Fruit fly (Drosophila melanogaster) whole organism, pupa: ENCODE results near the gene CCAP-R.

Source experiments
- CG10348 ChIP-seq: fragments of 200-800 bp; sonication (Bioruptor generic); IDR thresholded peaks from 2 replicates; pipeline ENCODE4 v1.3.6; 2022; ENCODE audit warnings: missing biosample characterization, missing genetic modification characterization
- CG12605 ChIP-seq: fragments of 200-800 bp; sonication (Bioruptor generic); IDR thresholded peaks from 2 replicates; pipeline ENCODE4 v1.3.6; 2022; ENCODE audit warnings: missing biosample characterization, missing genetic modification characterization
- CG13204 ChIP-seq: fragments of 200-800 bp; sonication (Bioruptor generic); optimal IDR thresholded peaks from 2 replicates; lab custom pipeline; 2018; ENCODE audit warnings: missing biosample characterization, mild to moderate bottlenecking, missing genetic modification characterization, moderate library complexity
- CG14655 ChIP-seq: fragments of 200-800 bp; sonication (Bioruptor generic); optimal IDR thresholded peaks from 3 replicates; lab custom pipeline; 2017; ENCODE audit warnings: mild to moderate bottlenecking, missing biosample characterization, missing genetic modification reagents, missing genetic modification characterization
- CG15710 ChIP-seq: fragments of 200-800 bp; sonication (Bioruptor generic); optimal IDR thresholded peaks from 2 replicates; lab custom pipeline; 2018; ENCODE audit warnings: missing biosample characterization, mild to moderate bottlenecking, missing genetic modification characterization, moderate library complexity
- CG17806 ChIP-seq: fragments of 200-800 bp; sonication (Bioruptor generic); optimal IDR thresholded peaks from 2 replicates; lab custom pipeline; 2018; ENCODE audit warnings: missing biosample characterization, mild to moderate bottlenecking, missing genetic modification characterization, moderate library complexity
- CG32121 ChIP-seq: fragments of 200-800 bp; sonication (Bioruptor generic); IDR thresholded peaks from 2 replicates; pipeline ENCODE4 v1.3.6; 2022; ENCODE audit warnings: missing biosample characterization, missing genetic modification characterization
- CG34367 ChIP-seq: fragments of 200-800 bp; sonication (Bioruptor generic); optimal IDR thresholded peaks from 2 replicates; lab custom pipeline; 2018; ENCODE audit warnings: missing biosample characterization, mild to moderate bottlenecking, missing genetic modification characterization
- CG4496 ChIP-seq: fragments of 200-800 bp; sonication (Bioruptor generic); IDR thresholded peaks from 3 replicates; pipeline ENCODE4 v1.3.6; 2022; ENCODE audit warnings: missing biosample characterization, missing genetic modification characterization
- CG8159 ChIP-seq: fragments of 200-800 bp; sonication (Bioruptor generic); optimal IDR thresholded peaks from 3 replicates; lab custom pipeline; 2018; ENCODE audit warnings: missing biosample characterization, mild to moderate bottlenecking, missing genetic modification characterization, moderate library complexity
- CG8301 ChIP-seq: fragments of 200-800 bp; sonication (Bioruptor generic); optimal IDR thresholded peaks from 2 replicates; lab custom pipeline; 2018; ENCODE audit warnings: missing biosample characterization, mild to moderate bottlenecking, missing genetic modification characterization
- CG9948 ChIP-seq: fragments of 200-800 bp; sonication (Bioruptor generic); optimal IDR thresholded peaks from 2 replicates; lab custom pipeline; 2018; ENCODE audit warnings: missing biosample characterization, mild to moderate bottlenecking, missing genetic modification characterization, moderate library complexity
- D1 ChIP-seq: fragments of 200-800 bp; sonication (Bioruptor generic); optimal IDR thresholded peaks from 2 replicates; lab custom pipeline; 2018; ENCODE audit warnings: missing biosample characterization, mild to moderate bottlenecking, missing genetic modification characterization, moderate library complexity
- EcR ChIP-seq: fragments of 200-800 bp; sonication (Bioruptor generic); optimal IDR thresholded peaks from 3 replicates; lab custom pipeline; 2019; ENCODE audit warnings: missing biosample characterization, missing genetic modification characterization, mild to moderate bottlenecking, moderate library complexity, missing genetic modification reagents
- Ets98B ChIP-seq: fragments of 200-800 bp; sonication (Bioruptor generic); IDR thresholded peaks from 2 replicates; pipeline ENCODE4 v1.3.6; 2022; ENCODE audit warnings: missing biosample characterization, missing genetic modification characterization
- Pif1A ChIP-seq: fragments of 200-800 bp; sonication (Bioruptor generic); optimal IDR thresholded peaks from 3 replicates; lab custom pipeline; 2016; ENCODE audit warnings: missing biosample characterization, missing genetic modification characterization
- Pif1B ChIP-seq: fragments of 200-800 bp; sonication (Bioruptor generic); optimal IDR thresholded peaks from 3 replicates; lab custom pipeline; 2016; ENCODE audit warnings: missing biosample characterization, missing genetic modification characterization
- Snoo ChIP-seq: fragments of 200-800 bp; sonication (Bioruptor generic); optimal IDR thresholded peaks from 3 replicates; lab custom pipeline; 2017; ENCODE audit warnings: missing biosample characterization, mild to moderate bottlenecking, missing genetic modification characterization, inconsistent platforms
- fd96Ca ChIP-seq: fragments of 200-800 bp; sonication (Bioruptor generic); IDR thresholded peaks from 3 replicates; pipeline ENCODE4 v1.3.6; 2022; ENCODE audit warnings: missing biosample characterization, missing genetic modification characterization
- gl ChIP-seq: fragments of 200-800 bp; sonication (Bioruptor generic); optimal IDR thresholded peaks from 2 replicates; lab custom pipeline; 2018; ENCODE audit warnings: missing biosample characterization, mild to moderate bottlenecking, missing genetic modification characterization
- rn ChIP-seq: fragments of 200-800 bp; sonication (Bioruptor generic); IDR thresholded peaks from 2 replicates; pipeline ENCODE4 v1.3.6; 2022; ENCODE audit warnings: missing biosample characterization, missing genetic modification characterization

The CCAP-R gene

DNA sequence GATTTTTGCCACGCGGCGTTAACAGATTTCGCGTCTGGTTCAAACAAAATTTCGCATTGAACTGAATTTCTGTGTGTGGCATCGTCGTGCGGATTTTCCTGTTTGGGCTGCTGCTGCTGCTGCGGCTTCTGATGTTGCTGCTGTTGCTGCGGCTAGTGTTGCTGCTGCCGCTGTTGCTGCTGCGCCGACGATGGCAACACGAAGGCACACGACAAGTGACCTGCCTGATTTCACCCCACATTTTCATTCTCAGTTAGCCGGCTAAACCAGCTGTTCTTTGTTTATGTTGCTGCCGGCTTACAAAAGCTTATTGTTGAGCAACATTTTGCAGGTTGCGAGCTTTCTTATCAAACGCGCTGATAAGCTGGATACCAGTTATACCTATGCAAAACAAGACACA lies at the start of gene CCAP-R:
Gene CCAP-R (minus strand): TSS at position 179 of the 400 bp plus-strand sequence.
- TF ChIP-seq D1 (tag; lab: Kevin White, UChicago), result no peak
- TF ChIP-seq rn (GFP tag; lab: Robert Waterston, UW), result no peak
- 0 out of 3 replicates have a peak, but pooled peaks have one; percentile 10 for TF ChIP-seq fd96Ca
- TF ChIP-seq CG12605 (GFP tag; lab: Robert Waterston, UW), result no peak
- TF ChIP-seq CG8159 (tag; lab: Kevin White, UChicago), result no peak
- peak; percentile 8; the same call in 1 of the 2 replicates for TF ChIP-seq Ets98B (GFP tag; lab: Robert Waterston, UW)
- peak; percentile 63; the same call in 2 of the 3 replicates for TF ChIP-seq CG4496

DNA sequence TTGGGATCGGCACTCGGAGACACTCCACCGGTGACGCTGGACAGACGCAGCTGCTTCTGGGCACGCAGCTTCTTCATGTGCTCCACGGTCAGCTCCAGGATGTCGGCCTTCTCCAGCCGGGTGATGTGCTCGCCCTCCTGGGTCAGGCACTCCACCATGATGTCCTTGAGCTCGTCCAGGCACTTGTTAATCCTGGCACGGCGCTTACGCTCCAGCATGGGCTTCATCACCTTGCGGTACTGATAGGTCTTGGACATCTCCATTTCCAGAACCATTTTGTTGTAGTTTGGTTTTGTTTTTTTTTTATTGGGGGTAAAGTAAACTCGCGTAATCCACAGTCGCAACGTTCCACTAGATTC lies 49.5 kb upstream of the CCAP-R start:
- TF ChIP-seq D1 (tag; lab: Kevin White, UChicago) (no peak), CG15710 (tag; lab: Kevin White, UChicago) (no peak), Ets98B (GFP tag; lab: Robert Waterston, UW) (no peak), CG34367 (no peak)

DNA sequence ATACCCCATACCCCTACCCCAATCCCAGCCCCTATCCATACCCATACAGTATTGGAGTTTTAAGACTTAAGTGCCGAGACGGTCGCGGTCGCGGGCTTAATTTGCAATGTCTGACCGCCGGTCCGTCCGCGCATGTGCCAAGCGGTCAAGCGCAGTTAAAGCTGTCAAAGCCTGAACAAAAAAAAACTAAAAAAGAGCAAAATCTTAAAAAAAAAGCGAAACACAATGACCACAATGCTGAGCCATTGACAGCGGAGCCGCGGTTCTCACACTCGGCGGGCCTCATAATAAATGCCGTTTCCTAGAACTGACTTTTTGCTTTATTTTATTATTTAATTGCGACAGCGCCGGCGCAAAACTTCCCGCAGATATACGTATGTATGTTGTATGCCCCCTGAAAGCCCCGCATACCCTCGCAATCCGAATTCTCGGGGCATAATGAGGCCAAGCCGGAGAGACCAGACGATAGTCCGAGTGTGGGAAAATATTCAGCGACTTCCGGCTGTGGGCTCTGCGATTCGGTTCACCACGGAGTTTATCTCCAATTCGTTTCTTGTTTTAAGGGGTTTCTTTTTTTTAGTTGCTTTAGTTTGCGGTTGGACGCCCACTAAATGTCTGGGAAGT lies 48.4 kb upstream of the CCAP-R start:
- TF ChIP-seq gl (tag; lab: Kevin White, UChicago), result peak; percentile 82
- peak; percentile 10 for TF ChIP-seq D1 (tag; lab: Kevin White, UChicago)
- no peak for TF ChIP-seq CG8301 (tag; lab: Kevin White, UChicago)
- no peak for TF ChIP-seq CG14655 (GFP tag; lab: Kevin White, UChicago)
- TF ChIP-seq CG13204 (GFP tag; lab: Kevin White, UChicago), result peak; percentile 89
- TF ChIP-seq Pif1A, result peak; percentile 34
- peak; percentile 20 for TF ChIP-seq CG17806 (tag; lab: Kevin White, UChicago)
- TF ChIP-seq CG10348 (GFP tag; lab: Robert Waterston, UW), result no peak
- peak; percentile 85 for TF ChIP-seq EcR (GFP tag; lab: Kevin White, UChicago)
- no peak for TF ChIP-seq fd96Ca
- TF ChIP-seq rn (GFP tag; lab: Robert Waterston, UW), result no peak
- peak; percentile 53 for TF ChIP-seq CG15710 (tag; lab: Kevin White, UChicago)
- TF ChIP-seq CG8159 (tag; lab: Kevin White, UChicago), result peak; percentile 69
- TF ChIP-seq Snoo, result no peak
- peak; percentile 32; the same call in 1 of the 2 replicates for TF ChIP-seq CG12605 (GFP tag; lab: Robert Waterston, UW)
- TF ChIP-seq CG34367, result peak; percentile 32
- 0 out of 2 replicates have a peak, but pooled peaks have one; percentile 12 for TF ChIP-seq CG32121 (GFP tag; lab: Robert Waterston, UW)
- no peak for TF ChIP-seq Ets98B (GFP tag; lab: Robert Waterston, UW)
- no peak; the same call in 2 of the 3 replicates for TF ChIP-seq CG4496
- no peak for TF ChIP-seq CG9948 (tag; lab: Kevin White, UChicago)
- TF ChIP-seq Pif1B, result no peak
- TF ChIP-seq, all 21 proteins: peak for 11

DNA sequence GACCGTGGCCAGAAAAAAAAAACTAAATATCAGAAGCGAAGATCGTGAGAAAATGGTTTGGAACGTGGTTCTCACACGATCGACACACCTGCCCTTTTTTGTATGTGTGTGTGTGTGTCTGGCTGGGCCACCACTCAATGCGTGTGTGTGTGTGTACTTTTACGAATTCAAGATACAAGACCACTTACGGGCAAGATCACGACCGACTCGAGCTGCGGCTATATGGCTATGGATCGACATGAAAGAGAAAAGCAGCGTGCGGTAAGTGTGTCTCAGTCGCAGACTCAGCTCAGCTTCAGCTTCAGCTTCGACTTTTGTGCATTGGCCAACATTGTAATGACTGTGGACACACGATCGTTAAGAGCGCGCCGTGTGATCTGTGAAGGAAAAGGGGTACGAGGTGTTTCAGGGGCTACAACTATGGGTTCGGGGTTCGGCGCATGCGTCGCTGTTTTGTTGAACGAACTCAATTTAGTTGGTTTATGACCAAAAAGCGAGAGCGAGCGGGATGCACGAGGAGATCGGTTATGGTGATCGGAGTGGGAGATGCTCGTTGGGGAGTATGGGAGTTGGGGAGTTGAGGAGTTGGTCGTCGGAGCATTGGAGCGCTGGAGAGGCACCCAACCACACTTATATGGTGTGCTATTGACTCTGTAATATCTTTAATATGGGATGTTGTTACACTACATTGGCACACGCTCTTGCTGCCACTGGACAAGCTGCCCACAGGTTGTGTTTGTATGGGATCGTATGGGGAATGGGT lies 46.7 kb upstream of the CCAP-R start:
- peak; percentile 75 for TF ChIP-seq CG13204 (GFP tag; lab: Kevin White, UChicago)
- TF ChIP-seq Ets98B (GFP tag; lab: Robert Waterston, UW), result no peak
- TF ChIP-seq Pif1A, result peak; percentile 24
- TF ChIP-seq CG8159 (tag; lab: Kevin White, UChicago), result no peak
- no peak for TF ChIP-seq gl (tag; lab: Kevin White, UChicago)
- no peak for TF ChIP-seq CG34367
- peak; percentile 38 for TF ChIP-seq Pif1B
- no peak for TF ChIP-seq D1 (tag; lab: Kevin White, UChicago)
- no peak for TF ChIP-seq CG32121 (GFP tag; lab: Robert Waterston, UW)
- peak; percentile 53 for TF ChIP-seq EcR (GFP tag; lab: Kevin White, UChicago)
- TF ChIP-seq CG8301 (tag; lab: Kevin White, UChicago), result no peak
- no peak for TF ChIP-seq CG12605 (GFP tag; lab: Robert Waterston, UW)
- no peak for TF ChIP-seq CG4496
- TF ChIP-seq CG9948 (tag; lab: Kevin White, UChicago), result no peak

DNA sequence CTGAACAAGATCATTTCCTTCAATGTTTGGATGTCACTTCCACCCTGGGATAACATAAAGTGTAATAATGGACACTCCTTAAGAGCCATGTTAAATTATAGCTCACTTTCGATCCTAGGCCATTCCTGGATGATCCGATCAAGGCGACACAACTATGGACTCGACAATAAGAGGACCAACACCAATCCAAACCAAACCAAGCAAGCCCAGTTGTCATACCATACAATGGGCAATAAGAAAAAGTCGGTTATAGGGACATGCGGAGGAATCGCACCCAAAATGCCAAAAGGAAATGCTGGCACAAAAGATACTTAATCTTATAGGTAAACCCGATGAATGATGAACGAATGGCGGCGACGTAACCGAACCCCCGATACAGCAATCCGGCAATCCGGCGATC lies 46.0 kb upstream of the CCAP-R start:
- TF ChIP-seq CG4496, result no peak
- no peak for TF ChIP-seq CG8301 (tag; lab: Kevin White, UChicago)
- TF ChIP-seq CG15710 (tag; lab: Kevin White, UChicago), result no peak
- no peak for TF ChIP-seq D1 (tag; lab: Kevin White, UChicago)
- TF ChIP-seq CG14655 (GFP tag; lab: Kevin White, UChicago), result no peak
